Worm (Caenorhabditis elegans) whole organism, L1 larva: ENCODE data around the gene cpt-3.
A peak's percentile ranks its signal among the peaks of the same experiment; 100 is the strongest.

Source experiments
- C04F5.9 ChIP-seq: sonication (generic microtip); optimal IDR thresholded peaks from 2 replicates; lab custom pipeline; 2016; ENCODE audit warnings: missing genetic modification characterization, missing compliant biosample characterization
- ama-1 ChIP-seq: fragments of 150-350 bp; optimal IDR thresholded peaks from 2 replicates; lab custom pipeline; 2014
- blmp-1 ChIP-seq: fragments of 150-350 bp; optimal IDR thresholded peaks from 2 replicates; lab custom pipeline; 2014; ENCODE audit warnings: missing biosample characterization, missing genetic modification characterization
- dpl-1 ChIP-seq, 3 experiments: fragments of 150-350 bp in 2 of 3; sonication (generic microtip) in 1 of 3; optimal IDR thresholded peaks; 2 replicates each; lab custom pipeline; 2014 to 2017; ENCODE audit warnings: missing biosample characterization in 3 of 3, missing genetic modification characterization in 3 of 3, missing genetic modification reagents in 3 of 3
- efl-1 ChIP-seq, 4 experiments: fragments of 150-350 bp; optimal IDR thresholded peaks in 3 of 4; peaks in 1 of 4; 1 replicate in 1 of 4; 2 replicates in 3 of 4; lab custom pipeline; 2014; ENCODE audit warnings: missing biosample characterization in 2 of 4, missing genetic modification characterization in 2 of 4, missing genetic modification reagents in 2 of 4
- efl-3 ChIP-seq: fragments of 200-800 bp; sonication (Bioruptor generic); optimal IDR thresholded peaks from 2 replicates; lab custom pipeline; 2018; ENCODE audit warnings: mild to moderate bottlenecking, missing genetic modification characterization, missing compliant biosample characterization
- elt-2 ChIP-seq: sonication (generic microtip); optimal IDR thresholded peaks from 2 replicates; lab custom pipeline; 2016; ENCODE audit warnings: missing genetic modification characterization, mild to moderate bottlenecking, inconsistent platforms, missing compliant biosample characterization, missing genetic modification reagents
- elt-3 ChIP-seq, 6 experiments: fragments of 150-350 bp in 1 of 6; sonication (generic microtip); optimal IDR thresholded peaks; 2 replicates each; lab custom pipeline; 2017 to 2018; ENCODE audit warnings: missing biosample characterization in 6 of 6, missing genetic modification characterization in 6 of 6, inconsistent platforms in 1 of 6
- fkh-10 ChIP-seq: sonication (generic microtip); optimal IDR thresholded peaks from 2 replicates; lab custom pipeline; 2017; ENCODE audit warnings: missing biosample characterization, missing genetic modification reagents, missing genetic modification characterization
- fkh-4 ChIP-seq: sonication (generic microtip); optimal IDR thresholded peaks from 2 replicates; lab custom pipeline; 2016; ENCODE audit warnings: missing compliant biosample characterization, missing genetic modification characterization, borderline replicate concordance
- hpl-2 ChIP-seq: fragments of 150-350 bp; optimal IDR thresholded peaks from 2 replicates; lab custom pipeline; 2014; ENCODE audit warnings: missing biosample characterization, missing genetic modification reagents, missing genetic modification characterization
- jun-1 ChIP-seq: fragments of 150-350 bp; optimal IDR thresholded peaks from 2 replicates; lab custom pipeline; 2014; ENCODE audit warnings: missing biosample characterization, missing genetic modification reagents, missing genetic modification characterization
- lin-14 ChIP-seq: fragments of 200-800 bp; sonication (Bioruptor generic); optimal IDR thresholded peaks from 2 replicates; lab custom pipeline; 2018; ENCODE audit warnings: mild to moderate bottlenecking, missing genetic modification characterization, moderate library complexity, missing compliant biosample characterization
- lin-35 ChIP-seq, 2 experiments: fragments of 150-350 bp; optimal IDR thresholded peaks; 2 replicates each; lab custom pipeline; 2014; ENCODE audit warnings: missing biosample characterization in 2 of 2, missing genetic modification characterization in 2 of 2, missing genetic modification reagents in 2 of 2
- lsy-2 ChIP-seq, 2 experiments: fragments of 150-350 bp; optimal IDR thresholded peaks; 2 replicates each; lab custom pipeline; 2014; ENCODE audit warnings: missing biosample characterization in 2 of 2, missing genetic modification characterization in 2 of 2
- mab-9 ChIP-seq: fragments of 200-800 bp; sonication (Bioruptor generic); IDR thresholded peaks from 2 replicates; pipeline ENCODE4 v1.3.6; 2022; ENCODE audit warnings: missing genetic modification reagents, missing genetic modification characterization, missing compliant biosample characterization
- mdl-1 ChIP-seq, 2 experiments: fragments of 150-350 bp; optimal IDR thresholded peaks; 2 replicates each; lab custom pipeline; 2014 to 2017; ENCODE audit warnings: missing biosample characterization in 2 of 2, missing genetic modification characterization in 2 of 2, inconsistent platforms in 1 of 2
- mep-1 ChIP-seq: fragments of 150-350 bp; optimal IDR thresholded peaks from 2 replicates; lab custom pipeline; 2014; ENCODE audit warnings: missing biosample characterization, missing genetic modification characterization
- nhr-12 ChIP-seq: sonication (generic microtip); optimal IDR thresholded peaks from 2 replicates; lab custom pipeline; 2017; ENCODE audit warnings: missing biosample characterization, missing genetic modification characterization
- nhr-20 ChIP-seq: sonication (generic microtip); optimal IDR thresholded peaks from 2 replicates; lab custom pipeline; 2016; ENCODE audit warnings: mild to moderate bottlenecking, missing genetic modification characterization, missing compliant biosample characterization
- nhr-47 ChIP-seq: sonication (generic microtip); optimal IDR thresholded peaks from 2 replicates; lab custom pipeline; 2016; ENCODE audit warnings: mild to moderate bottlenecking, missing genetic modification characterization, moderate library complexity, missing compliant biosample characterization
- nhr-85 ChIP-seq: sonication (generic microtip); peaks from one replicate; lab custom pipeline; 2016; ENCODE audit warnings: missing genetic modification characterization, inconsistent platforms, missing compliant biosample characterization
- pag-3 ChIP-seq: sonication (generic microtip); optimal IDR thresholded peaks from 2 replicates; lab custom pipeline; 2017; ENCODE audit warnings: missing genetic modification characterization, mild to moderate bottlenecking, missing compliant biosample characterization, antibody characterized with exemption, borderline replicate concordance; ENCODE audit not compliant: insufficient read depth
- pax-3 ChIP-seq: fragments of 200-800 bp; sonication (Bioruptor generic); optimal IDR thresholded peaks from 2 replicates; lab custom pipeline; 2018; ENCODE audit warnings: mild to moderate bottlenecking, missing genetic modification characterization, moderate library complexity, missing compliant biosample characterization
- snpc-4 ChIP-seq: fragments of 150-350 bp; optimal IDR thresholded peaks from 2 replicates; lab custom pipeline; 2014; ENCODE audit warnings: missing biosample characterization, missing genetic modification characterization
- snu-23 ChIP-seq: sonication (generic microtip); optimal IDR thresholded peaks from 2 replicates; lab custom pipeline; 2016; ENCODE audit warnings: missing genetic modification characterization, missing compliant biosample characterization
- sptf-1 ChIP-seq: fragments of 150-350 bp; optimal IDR thresholded peaks from 2 replicates; lab custom pipeline; 2014; ENCODE audit warnings: missing biosample characterization, missing genetic modification characterization
- swsn-7 ChIP-seq: sonication (generic microtip); optimal IDR thresholded peaks from 2 replicates; lab custom pipeline; 2016; ENCODE audit warnings: missing genetic modification characterization, missing compliant biosample characterization
- tbx-2 ChIP-seq: sonication (generic microtip); optimal IDR thresholded peaks from 2 replicates; lab custom pipeline; 2016; ENCODE audit warnings: missing genetic modification characterization, missing compliant biosample characterization
- unc-30 ChIP-seq: sonication (generic microtip); optimal IDR thresholded peaks from 2 replicates; lab custom pipeline; 2017; ENCODE audit warnings: missing biosample characterization, missing genetic modification characterization
- unc-86 ChIP-seq: sonication (generic microtip); optimal IDR thresholded peaks from 2 replicates; lab custom pipeline; 2016; ENCODE audit warnings: missing genetic modification characterization, missing compliant biosample characterization
- unc-98 ChIP-seq: fragments of 200-800 bp; sonication (Bioruptor generic); IDR thresholded peaks from 2 replicates; pipeline ENCODE4 v1.3.6; 2022; ENCODE audit warnings: missing genetic modification characterization, missing compliant biosample characterization
- vab-15 ChIP-seq: sonication (generic microtip); optimal IDR thresholded peaks from 2 replicates; lab custom pipeline; 2017; ENCODE audit warnings: missing genotype, mild to moderate bottlenecking, missing genetic modification characterization, missing compliant biosample characterization

The cpt-3 gene

DNA sequence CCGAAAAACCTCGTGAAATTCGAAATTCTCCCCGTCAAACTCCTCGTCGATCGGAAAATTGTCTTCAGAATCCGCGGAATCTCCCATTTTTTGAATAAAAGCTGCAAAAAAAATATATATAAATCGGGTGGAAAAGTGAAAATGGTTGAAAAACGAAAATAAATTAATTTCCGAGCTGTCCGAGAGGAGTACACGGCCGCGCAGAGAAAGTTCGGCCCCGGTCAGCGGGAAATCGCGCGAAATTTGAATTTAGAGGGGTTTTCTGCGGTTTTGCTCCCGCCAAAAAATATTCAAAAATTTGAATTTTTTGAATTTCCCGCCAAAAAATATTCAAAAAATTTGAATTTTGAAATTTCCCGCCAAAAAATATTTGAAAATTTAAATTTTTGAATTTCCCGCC lies 34.2 kb downstream of the cpt-3 start, which contains the start of gene Y48G9A.11:
Gene Y48G9A.11 (minus strand): TSS at position 101 of the 400 bp plus-strand sequence.
- TF ChIP-seq sptf-1 (tag; lab: Kevin White, UChicago) = no peak
- no peak for TF ChIP-seq ama-1 (lab: Kevin White, UChicago)
- TF ChIP-seq lin-35 (GFP tag; optimal IDR thresholded peaks at IDR 0.05; lab: Kevin White, UChicago) = no peak
- no peak for TF ChIP-seq hpl-2 (GFP tag; lab: Kevin White, UChicago)
- TF ChIP-seq snpc-4 (tag; lab: Kevin White, UChicago) = no peak
- TF ChIP-seq unc-30 = no peak
- no peak for TF ChIP-seq lin-14 (GFP tag; lab: Kevin White, UChicago)

DNA sequence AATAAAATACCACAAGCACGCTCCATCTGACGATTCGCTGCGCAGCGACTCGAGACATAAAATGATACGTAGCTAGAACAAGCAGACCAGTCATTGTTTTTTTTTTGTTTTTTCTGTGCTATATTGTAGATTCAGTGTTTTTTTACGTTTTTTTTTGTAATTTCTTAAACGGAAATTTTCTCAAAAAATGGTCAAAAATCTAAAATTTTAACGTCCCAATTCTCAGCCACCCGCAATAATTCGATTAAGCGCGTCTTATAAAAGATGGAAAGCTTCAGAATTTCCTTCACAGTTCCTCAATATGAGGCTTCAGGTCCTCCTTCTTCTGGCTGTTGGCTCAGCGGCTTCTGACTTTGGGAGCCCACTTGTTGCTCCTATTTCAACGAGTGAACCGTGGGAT lies 34.9 kb downstream of the cpt-3 start, which contains the start of gene Y48G9A.6:
Gene Y48G9A.6 (plus strand): TSS at position 301 of the 400 bp plus-strand sequence.
- TF ChIP-seq pax-3 (tag; lab: Kevin White, UChicago) (no peak), efl-1 (optimal IDR thresholded peaks at IDR 0.05; lab: Kevin White, UChicago) (no peak), efl-1 (GFP tag; optimal IDR thresholded peaks at IDR 0.05 in 1 of 2; lab: Kevin White, UChicago) (no peak), fkh-4 (tag; lab: Kevin White, UChicago) (no peak), fkh-10 (no peak), vab-15 (no peak), mep-1 (tag; lab: Kevin White, UChicago) (no peak), unc-86 (tag; lab: Kevin White, UChicago) (no peak), nhr-12 (tag; lab: Kevin White, UChicago) (no peak), jun-1 (no peak), efl-3 (GFP tag; lab: Kevin White, UChicago) (no peak), nhr-47 (tag; lab: Kevin White, UChicago) (no peak), C04F5.9 (tag; lab: Kevin White, UChicago) (no peak)
- TF ChIP-seq, all 84 proteins: peak for 0

DNA sequence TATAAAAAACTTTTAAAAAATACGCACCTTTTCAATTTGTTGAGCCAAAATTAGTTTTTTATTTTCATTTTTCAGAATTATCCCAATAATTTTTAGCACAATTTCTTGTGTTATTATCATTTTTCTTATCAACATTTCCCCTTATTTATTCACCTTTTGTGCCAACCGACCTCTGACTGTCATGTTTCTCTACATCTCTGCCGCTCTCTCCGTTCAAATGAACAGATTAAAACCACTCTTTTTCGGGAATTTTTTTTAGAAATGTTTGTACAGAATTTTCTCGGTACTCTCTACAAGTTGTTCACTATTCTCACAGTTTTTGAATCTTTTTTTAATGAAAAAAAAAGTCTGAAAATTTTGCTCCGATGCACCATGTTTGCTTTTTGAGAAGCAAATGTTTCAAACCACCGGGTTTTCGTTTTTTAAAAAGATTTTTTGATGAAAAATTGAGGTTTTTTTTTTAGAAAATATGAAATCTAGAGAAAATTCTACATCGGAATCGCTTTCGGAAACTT lies 41.1 kb downstream of the cpt-3 start, which contains the start of gene frl-1:
Gene frl-1 (plus strand): TSS at position 465 of the 515 bp plus-strand sequence.
- TF ChIP-seq elt-2 (tag; lab: Kevin White, UChicago) (peak; percentile 15), lin-35 (GFP tag; optimal IDR thresholded peaks at IDR 0.05; lab: Kevin White, UChicago) (peak in 1 of 2 experiments; percentile 17), efl-1 (optimal IDR thresholded peaks at IDR 0.05; lab: Kevin White, UChicago) (no peak), efl-1 (GFP tag; optimal IDR thresholded peaks at IDR 0.05 in 1 of 2; lab: Kevin White, UChicago) (peak in 1 of 2 experiments; percentile 83), unc-98 (GFP tag; lab: Robert Waterston, UW) (no peak)

DNA sequence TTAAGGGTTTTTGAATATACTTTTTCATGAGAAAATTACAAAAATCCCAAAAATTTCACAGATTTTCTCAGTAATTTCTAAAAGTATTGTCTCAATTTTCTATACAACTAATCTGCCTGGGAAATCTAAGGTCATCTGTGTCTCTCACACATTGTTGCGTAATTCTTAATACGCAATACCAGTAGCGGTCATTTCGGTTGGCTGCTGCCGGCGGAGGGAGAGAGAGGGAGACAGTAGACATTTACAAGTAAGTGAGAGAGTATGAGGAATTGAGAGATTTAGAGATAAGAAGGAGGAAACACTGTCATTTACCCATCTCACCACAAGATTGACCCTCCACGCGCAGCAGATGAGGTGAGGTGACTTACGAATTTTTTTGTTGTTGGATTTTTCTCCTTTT lies 43.3 kb downstream of the cpt-3 start:
- TF ChIP-seq elt-3 (tag; optimal IDR thresholded peaks at IDR 0.05; lab: Kevin White, UChicago) = peak in 1 of 6 experiments; percentile 51
- no peak for TF ChIP-seq mab-9 (GFP tag; lab: Robert Waterston, UW)
- TF ChIP-seq mep-1 (tag; lab: Kevin White, UChicago) = peak; percentile 68
- no peak for TF ChIP-seq ama-1 (lab: Kevin White, UChicago)
- peak; percentile 57 for TF ChIP-seq snu-23
- TF ChIP-seq nhr-47 (tag; lab: Kevin White, UChicago) = no peak
- TF ChIP-seq tbx-2 (tag; lab: Kevin White, UChicago) = peak; percentile 23
- peak; percentile 28 for TF ChIP-seq blmp-1 (tag; lab: Kevin White, UChicago)
- TF ChIP-seq efl-1 (optimal IDR thresholded peaks at IDR 0.05; lab: Kevin White, UChicago) = peak; percentile 24 to 38
- peak; percentile 14 to 89 for TF ChIP-seq efl-1 (GFP tag; optimal IDR thresholded peaks at IDR 0.05 in 1 of 2; lab: Kevin White, UChicago)
- peak in 1 of 2 experiments; percentile 43 for TF ChIP-seq mdl-1 (tag; optimal IDR thresholded peaks at IDR 0.05; lab: Kevin White, UChicago)
- TF ChIP-seq lin-14 (GFP tag; lab: Kevin White, UChicago) = peak; percentile 67
- peak; percentile 23 to 39 for TF ChIP-seq lsy-2 (tag; optimal IDR thresholded peaks at IDR 0.05; lab: Kevin White, UChicago)
- TF ChIP-seq dpl-1 (GFP tag; optimal IDR thresholded peaks at IDR 0.05; lab: Kevin White, UChicago) = peak in 2 of 3 experiments; percentile 6 to 18
- TF ChIP-seq pag-3 = no peak
- peak; percentile 87 for TF ChIP-seq nhr-85 (tag; lab: Kevin White, UChicago)
- peak; percentile 11 for TF ChIP-seq swsn-7
- peak; percentile 21 for TF ChIP-seq nhr-20 (tag; lab: Kevin White, UChicago)
- peak; percentile 19 to 46 for TF ChIP-seq lin-35 (GFP tag; optimal IDR thresholded peaks at IDR 0.05; lab: Kevin White, UChicago)
